Fruit fly (Drosophila melanogaster) whole organism, embryonic: Measurements from ENCODE around the gene IFT52.

Source experiments
- ATbp ChIP-seq: fragments of 200-800 bp; sonication (Bioruptor generic); optimal IDR thresholded peaks from 2 replicates; lab custom pipeline; 2017; ENCODE audit warnings: missing biosample characterization, mild to moderate bottlenecking, missing genetic modification characterization, missing genetic modification reagents
- Awh ChIP-seq: fragments of 200-800 bp; sonication (Bioruptor generic); IDR thresholded peaks from 2 replicates; pipeline ENCODE4, ENCODE4 v1.3.6; 2022; ENCODE audit warnings: missing biosample characterization, missing genetic modification characterization
- Bgb ChIP-seq: fragments of 200-800 bp; sonication (Bioruptor generic); IDR thresholded peaks from 2 replicates; pipeline ENCODE4 v1.3.6; 2022; ENCODE audit warnings: missing biosample characterization, missing genetic modification characterization; ENCODE audit not compliant: partially characterized antibody
- Blimp-1 ChIP-seq: fragments of 200-800 bp; sonication (Bioruptor generic); optimal IDR thresholded peaks from 3 replicates; lab custom pipeline; 2018; ENCODE audit warnings: missing biosample characterization, missing genetic modification characterization, mild to moderate bottlenecking, moderate library complexity, missing genetic modification reagents
- CG10147 ChIP-seq: fragments of 200-800 bp; sonication (Bioruptor generic); optimal IDR thresholded peaks from 2 replicates; lab custom pipeline; 2019; ENCODE audit warnings: missing biosample characterization, mild to moderate bottlenecking, missing genetic modification characterization, moderate library complexity
- CG10654 ChIP-seq: fragments of 200-800 bp; sonication (Bioruptor generic); optimal IDR thresholded peaks from 2 replicates; lab custom pipeline; 2016; ENCODE audit warnings: missing biosample characterization, missing genetic modification characterization
- CG10959 ChIP-seq: fragments of 200-800 bp; sonication (Bioruptor generic); IDR thresholded peaks from 2 replicates; pipeline ENCODE4 v1.3.6; 2022; ENCODE audit warnings: missing biosample characterization, missing genetic modification characterization
- CG11504 ChIP-seq: fragments of 200-800 bp; sonication (Bioruptor generic); optimal IDR thresholded peaks from 3 replicates; lab custom pipeline; 2019; ENCODE audit warnings: missing biosample characterization, mild to moderate bottlenecking, missing genetic modification characterization, moderate library complexity
- CG11695 ChIP-seq: fragments of 200-800 bp; sonication (Bioruptor generic); IDR thresholded peaks from 3 replicates; pipeline ENCODE4 v1.3.6; 2022; ENCODE audit warnings: missing biosample characterization, missing genetic modification characterization
- CG12104 ChIP-seq: fragments of 200-800 bp; sonication (Bioruptor generic); optimal IDR thresholded peaks from 3 replicates; lab custom pipeline; 2016; ENCODE audit warnings: missing biosample characterization, missing genetic modification characterization
- CG12155 ChIP-seq: fragments of 200-800 bp; sonication (Bioruptor generic); optimal IDR thresholded peaks from 3 replicates; lab custom pipeline; 2016; ENCODE audit warnings: missing biosample characterization, missing genetic modification characterization
- CG14441 ChIP-seq: fragments of 200-800 bp; sonication (Bioruptor generic); IDR thresholded peaks from 2 replicates; pipeline ENCODE4 v1.3.6; 2022; ENCODE audit warnings: missing biosample characterization, missing genetic modification characterization
- CG1603 ChIP-seq: fragments of 200-800 bp; sonication (Bioruptor generic); optimal IDR thresholded peaks from 2 replicates; lab custom pipeline; 2019; ENCODE audit warnings: missing biosample characterization, mild to moderate bottlenecking, missing genetic modification characterization, moderate library complexity
- CG18599 ChIP-seq: fragments of 200-800 bp; sonication (Bioruptor generic); optimal IDR thresholded peaks from 3 replicates; lab custom pipeline; 2017; ENCODE audit warnings: missing biosample characterization, missing genetic modification characterization, mild to moderate bottlenecking, moderate library complexity, missing genetic modification reagents
- CG18619 ChIP-seq: fragments of 200-800 bp; sonication (Bioruptor generic); optimal IDR thresholded peaks from 3 replicates; lab custom pipeline; 2017; ENCODE audit warnings: missing biosample characterization, mild to moderate bottlenecking, missing genetic modification characterization
- CG2202 ChIP-seq: fragments of 200-800 bp; sonication (Bioruptor generic); optimal IDR thresholded peaks from 2 replicates; lab custom pipeline; 2018; ENCODE audit warnings: missing biosample characterization, mild to moderate bottlenecking, missing genetic modification characterization
- CG33557 ChIP-seq: fragments of 200-800 bp; sonication (Bioruptor generic); optimal IDR thresholded peaks from 2 replicates; lab custom pipeline; 2019; ENCODE audit warnings: missing biosample characterization, mild to moderate bottlenecking, missing genetic modification characterization, moderate library complexity
- CG3847 ChIP-seq: fragments of 200-800 bp; sonication (Bioruptor generic); IDR thresholded peaks from 2 replicates; pipeline ENCODE4 v1.3.6; 2022; ENCODE audit warnings: missing biosample characterization, missing genetic modification characterization
- CG4282 ChIP-seq: fragments of 200-800 bp; sonication (Bioruptor generic); optimal IDR thresholded peaks from 2 replicates; lab custom pipeline; 2016; ENCODE audit warnings: missing biosample characterization, missing genetic modification characterization
- CG43689 ChIP-seq: fragments of 200-800 bp; sonication (Bioruptor generic); IDR thresholded peaks from 2 replicates; pipeline ENCODE4 v1.3.6; 2022; ENCODE audit warnings: missing biosample characterization, missing genetic modification characterization
- CG6765 ChIP-seq: fragments of 200-800 bp; sonication (Bioruptor generic); optimal IDR thresholded peaks from 3 replicates; lab custom pipeline; 2017; ENCODE audit warnings: missing biosample characterization, mild to moderate bottlenecking, missing genetic modification characterization
- CkIIα-i1 ChIP-seq: fragments of 200-800 bp; sonication (Bioruptor generic); IDR thresholded peaks from 2 replicates; pipeline ENCODE4 v1.3.6; 2022; ENCODE audit warnings: missing biosample characterization, missing genetic modification characterization
- Dfd ChIP-seq, 2 experiments: fragments of >200 bp; optimal IDR thresholded peaks; 2 replicates each; lab custom pipeline; 2017; ENCODE audit warnings: missing biosample characterization in 2 of 2, missing genetic modification characterization in 2 of 2
- Doc3 ChIP-seq: fragments of 200-800 bp; sonication (Bioruptor generic); IDR thresholded peaks from 3 replicates; pipeline ENCODE4 v1.3.6; 2022; ENCODE audit warnings: missing biosample characterization, missing genetic modification characterization; ENCODE audit not compliant: partially characterized antibody
- GATAe ChIP-seq: fragments of 200-800 bp; sonication (Bioruptor generic); conservative IDR thresholded peaks from 2 replicates; pipeline ENCODE4 v1.3.6; 2022; ENCODE audit warnings: missing biosample characterization, missing genetic modification characterization
- Hand ChIP-seq: fragments of 200-800 bp; sonication (Bioruptor generic); optimal IDR thresholded peaks from 2 replicates; lab custom pipeline; 2017; ENCODE audit warnings: mild to moderate bottlenecking, missing biosample characterization, missing genetic modification reagents, missing genetic modification characterization
- HmgZ ChIP-seq: fragments of 200-800 bp; sonication (Bioruptor generic); optimal IDR thresholded peaks from 2 replicates; lab custom pipeline; 2018; ENCODE audit warnings: missing biosample characterization, mild to moderate bottlenecking, missing genetic modification characterization
- MBD-R2 ChIP-seq: fragments of 200-800 bp; sonication (Bioruptor generic); IDR thresholded peaks from 2 replicates; pipeline ENCODE4 v1.3.6; 2022; ENCODE audit warnings: missing biosample characterization, missing genetic modification characterization
- Sox102F ChIP-seq: fragments of 200-800 bp; sonication (Bioruptor generic); optimal IDR thresholded peaks from 2 replicates; lab custom pipeline; 2018; ENCODE audit warnings: missing biosample characterization, mild to moderate bottlenecking, missing genetic modification characterization, moderate library complexity
- Spps ChIP-seq: fragments of 200-800 bp; sonication (Bioruptor generic); optimal IDR thresholded peaks from 2 replicates; lab custom pipeline; 2018; ENCODE audit warnings: missing biosample characterization, mild to moderate bottlenecking, missing genetic modification characterization
- ara ChIP-seq: fragments of 200-800 bp; sonication (Bioruptor generic); IDR thresholded peaks from 2 replicates; pipeline ENCODE4 v1.3.6; 2022; ENCODE audit warnings: missing biosample characterization, missing genetic modification characterization
- ash1 ChIP-seq: fragments of 200-800 bp; sonication (Bioruptor generic); optimal IDR thresholded peaks from 2 replicates; lab custom pipeline; 2018; ENCODE audit warnings: missing biosample characterization, mild to moderate bottlenecking, missing genetic modification characterization
- bab2 ChIP-seq: fragments of 200-800 bp; sonication (Bioruptor generic); optimal IDR thresholded peaks from 2 replicates; lab custom pipeline; 2016; ENCODE audit warnings: missing biosample characterization, missing genetic modification characterization
- dan ChIP-seq: fragments of 200-800 bp; sonication (Bioruptor generic); IDR thresholded peaks from 2 replicates; pipeline ENCODE4 v1.3.6; 2022; ENCODE audit warnings: missing biosample characterization, missing genetic modification characterization
- dmrt99B ChIP-seq: fragments of 200-800 bp; sonication (Bioruptor generic); optimal IDR thresholded peaks from 2 replicates; lab custom pipeline; 2018; ENCODE audit warnings: missing biosample characterization, mild to moderate bottlenecking, missing genetic modification characterization, moderate library complexity
- eyg ChIP-seq: fragments of 200-800 bp; sonication (Bioruptor generic); optimal IDR thresholded peaks from 3 replicates; lab custom pipeline; 2016; ENCODE audit warnings: missing biosample characterization, missing genetic modification characterization
- fd102C ChIP-seq: fragments of 200-800 bp; sonication (Bioruptor generic); optimal IDR thresholded peaks from 2 replicates; lab custom pipeline; 2018; ENCODE audit warnings: missing biosample characterization, mild to moderate bottlenecking, missing genetic modification characterization, moderate library complexity
- fd3F ChIP-seq: fragments of 200-800 bp; sonication (Bioruptor generic); optimal IDR thresholded peaks from 2 replicates; lab custom pipeline; 2018; ENCODE audit warnings: missing biosample characterization, mild to moderate bottlenecking, missing genetic modification characterization, moderate library complexity
- gcm2 ChIP-seq: fragments of 200-800 bp; sonication (Bioruptor generic); optimal IDR thresholded peaks from 2 replicates; lab custom pipeline; 2016; ENCODE audit warnings: missing biosample characterization, missing genetic modification characterization
- grn ChIP-seq: fragments of 200-800 bp; sonication (Bioruptor generic); optimal IDR thresholded peaks from 3 replicates; lab custom pipeline; 2017; ENCODE audit warnings: missing biosample characterization, missing genetic modification characterization
- hbn ChIP-seq: fragments of 200-800 bp; sonication (Bioruptor generic); IDR thresholded peaks from 2 replicates; pipeline ENCODE4 v1.3.6; 2022; ENCODE audit warnings: missing biosample characterization, missing genetic modification characterization; ENCODE audit not compliant: partially characterized antibody
- her ChIP-seq: fragments of 200-800 bp; sonication (Bioruptor generic); optimal IDR thresholded peaks from 2 replicates; lab custom pipeline; 2016; ENCODE audit warnings: missing biosample characterization, missing genetic modification characterization
- klu ChIP-seq: fragments of 200-800 bp; sonication (Bioruptor generic); IDR thresholded peaks from 2 replicates; pipeline ENCODE4 v1.3.6; 2022; ENCODE audit warnings: missing biosample characterization, missing genetic modification characterization
- rib ChIP-seq: fragments of 200-800 bp; sonication (Bioruptor generic); IDR thresholded peaks from 2 replicates; pipeline ENCODE4 v1.3.6; 2022; ENCODE audit warnings: missing biosample characterization, missing genetic modification characterization
- sc ChIP-seq, 3 experiments: fragments of >200 bp in 2 of 3; fragments of 200-800 bp in 1 of 3; sonication (Bioruptor generic) in 1 of 3; optimal IDR thresholded peaks; 2 replicates in 2 of 3; 3 replicates in 1 of 3; lab custom pipeline; 2017; ENCODE audit warnings: mild to moderate bottlenecking in 1 of 3, missing biosample characterization in 1 of 3, missing genetic modification characterization in 1 of 3, missing genetic modification reagents in 1 of 3
- schlank ChIP-seq: fragments of 200-800 bp; sonication (Bioruptor generic); optimal IDR thresholded peaks from 2 replicates; lab custom pipeline; 2018; ENCODE audit warnings: missing biosample characterization, mild to moderate bottlenecking, missing genetic modification characterization
- so ChIP-seq: fragments of 200-800 bp; sonication (Bioruptor generic); IDR thresholded peaks from 3 replicates; pipeline ENCODE4 v1.3.6; 2022; ENCODE audit warnings: missing biosample characterization, missing genetic modification characterization
- toy ChIP-seq: fragments of 200-800 bp; sonication (Bioruptor generic); IDR thresholded peaks from 2 replicates; pipeline ENCODE4 v1.3.6; 2022; ENCODE audit warnings: missing biosample characterization, missing genetic modification characterization
- usp ChIP-seq: fragments of >200 bp; optimal IDR thresholded peaks from 2 replicates; lab custom pipeline; 2017; ENCODE audit warnings: missing biosample characterization, missing genetic modification characterization
- yki ChIP-seq: fragments of >200 bp; optimal IDR thresholded peaks from 3 replicates; lab custom pipeline; 2018

IFT52 gene

dm6 chr2L:6601018-6601505 is 43.8 kb upstream of the IFT52 start, which contains the start of gene Dpp10 (continued):
- TF ChIP-seq Hand (GFP tag; lab: Kevin White, UChicago) = peak; percentile 95
- no peak for TF ChIP-seq CG33557 (GFP tag; lab: Kevin White, UChicago)
- TF ChIP-seq Blimp-1 (GFP tag; lab: Kevin White, UChicago) = peak; percentile 73
- peak; percentile 85 for TF ChIP-seq eyg
- TF ChIP-seq klu (GFP tag; lab: Robert Waterston, UW) = peak; percentile 95
- no peak for TF ChIP-seq CG2202
- TF ChIP-seq MBD-R2 (GFP tag; lab: Robert Waterston, UW) = peak; percentile 95
- TF ChIP-seq CG3847 (GFP tag; lab: Robert Waterston, UW) = peak; percentile 98
- peak; percentile 92 for TF ChIP-seq GATAe (GFP tag; lab: Robert Waterston, UW)
- no peak for TF ChIP-seq Dfd (GFP tag; optimal IDR thresholded peaks at IDR 0.05; lab: Kevin White, UChicago)
- TF ChIP-seq fd3F (GFP tag; lab: Kevin White, UChicago) = peak; percentile 90
- peak; percentile 84 for TF ChIP-seq ATbp
- TF ChIP-seq Awh (GFP tag; lab: Robert Waterston, UW) = peak; percentile 91
- peak; percentile 88 for TF ChIP-seq CG18619 (GFP tag; lab: Kevin White, UChicago)
- no peak for TF ChIP-seq hbn (GFP tag; lab: Robert Waterston, UW)
- peak; percentile 96 for TF ChIP-seq rib (GFP tag; lab: Robert Waterston, UW)
- TF ChIP-seq CG10654 (GFP tag; lab: Kevin White, UChicago) = peak; percentile 69
- TF ChIP-seq schlank (tag; lab: Kevin White, UChicago) = peak; percentile 85
- peak; percentile 78 for TF ChIP-seq gcm2 (GFP tag; lab: Kevin White, UChicago)
- peak; percentile 78 for TF ChIP-seq CG1603 (tag; lab: Kevin White, UChicago)
- peak; percentile 85 for TF ChIP-seq CG6765
- TF ChIP-seq bab2 = peak; percentile 88
- peak; percentile 69; the same call in 1 of the 2 replicates for TF ChIP-seq CG10959
- TF ChIP-seq Spps (tag; lab: Kevin White, UChicago) = no peak
- peak; percentile 95 for TF ChIP-seq CG11695 (GFP tag; lab: Robert Waterston, UW)
- peak; percentile 15 for TF ChIP-seq grn (GFP tag; lab: Kevin White, UChicago)
- TF ChIP-seq CG12104 (GFP tag; lab: Kevin White, UChicago) = peak; percentile 83
- TF ChIP-seq ash1 (GFP tag; lab: Kevin White, UChicago) = peak; percentile 1
- TF ChIP-seq dan = peak; percentile 65; the same call in 1 of the 2 replicates
- peak; percentile 83 for TF ChIP-seq CG12155
- TF ChIP-seq CG14441 (GFP tag; lab: Robert Waterston, UW) = peak; percentile 96
- TF ChIP-seq fd102C (GFP tag; lab: Kevin White, UChicago) = no peak
- TF ChIP-seq CkIIα-i1 (GFP tag; lab: Robert Waterston, UW) = peak; percentile 81
- peak; percentile 95 for TF ChIP-seq so
- TF ChIP-seq CG43689 (GFP tag; lab: Robert Waterston, UW) = peak; percentile 88
- no peak for TF ChIP-seq yki (lab: Kevin White, UChicago)
- peak; percentile 77 for TF ChIP-seq ara (GFP tag; lab: Robert Waterston, UW)
- peak; percentile 80 for TF ChIP-seq toy (GFP tag; lab: Robert Waterston, UW)
- TF ChIP-seq Sox102F (GFP tag; lab: Kevin White, UChicago) = peak; percentile 86
- peak; percentile 98 for TF ChIP-seq CG18599 (GFP tag; lab: Kevin White, UChicago)
- peak; percentile 85 for TF ChIP-seq CG10147 (GFP tag; lab: Kevin White, UChicago)
- peak; percentile 77 for TF ChIP-seq CG4282
- no peak for TF ChIP-seq Bgb
- peak; percentile 93 for TF ChIP-seq dmrt99B (tag; lab: Kevin White, UChicago)
- TF ChIP-seq HmgZ (tag; lab: Kevin White, UChicago) = peak; percentile 95
- TF ChIP-seq her (GFP tag; lab: Kevin White, UChicago) = peak; percentile 80
- peak; percentile 91 for TF ChIP-seq CG11504 (tag; lab: Kevin White, UChicago)
- no peak for TF ChIP-seq Doc3 (GFP tag; lab: Robert Waterston, UW)
- TF ChIP-seq usp = no peak
- TF ChIP-seq sc (optimal IDR thresholded peaks at IDR 0.05; lab: Kevin White, UChicago) = no peak
- peak; percentile 61 for TF ChIP-seq sc (GFP tag; optimal IDR thresholded peaks at IDR 0.05; lab: Kevin White, UChicago)
